Worm (Caenorhabditis elegans) whole organism, midembryonic: ENCODE measurements around the gene C50H2.13.

ENCODE experiments used
- T22C8.4 ChIP-seq: fragments of 200-800 bp; sonication (Bioruptor generic); IDR thresholded peaks from 2 replicates; pipeline ENCODE4 v1.3.6; 2022; ENCODE audit warnings: missing genetic modification characterization, missing compliant biosample characterization
- cog-1 ChIP-seq: sonication (generic microtip); optimal IDR thresholded peaks from 2 replicates; lab custom pipeline; 2016; ENCODE audit warnings: missing genetic modification characterization, missing compliant biosample characterization
- flt-1 ChIP-seq: fragments of 200-800 bp; sonication (Bioruptor generic); IDR thresholded peaks from 2 replicates; pipeline ENCODE4 v1.3.6; 2022; ENCODE audit warnings: missing genetic modification characterization, missing compliant biosample characterization
- klf-2 ChIP-seq: fragments of 200-800 bp; sonication (Bioruptor generic); conservative IDR thresholded peaks from 2 replicates; pipeline ENCODE4 v1.3.6; 2022; ENCODE audit warnings: missing genetic modification reagents, missing genetic modification characterization, missing compliant biosample characterization
- med-1 ChIP-seq: sonication (generic microtip); optimal IDR thresholded peaks from 2 replicates; lab custom pipeline; 2017; ENCODE audit warnings: missing genetic modification characterization, mild to moderate bottlenecking, missing compliant biosample characterization, antibody characterized with exemption, missing genetic modification reagents; ENCODE audit not compliant: insufficient read depth
- ref-1 ChIP-seq: fragments of 200-800 bp; sonication (Bioruptor generic); conservative IDR thresholded peaks from 2 replicates; pipeline ENCODE4 v1.3.6; 2022; ENCODE audit warnings: missing genetic modification reagents, missing genetic modification characterization, missing compliant biosample characterization
- tab-1 ChIP-seq: fragments of 200-800 bp; sonication (Bioruptor generic); IDR thresholded peaks from 2 replicates; pipeline ENCODE4 v1.3.6; 2022; ENCODE audit warnings: missing genetic modification characterization, missing compliant biosample characterization
- ztf-23 ChIP-seq: fragments of 200-800 bp; sonication (Bioruptor generic); IDR thresholded peaks from 2 replicates; pipeline ENCODE4 v1.3.6; 2022; ENCODE audit warnings: missing genetic modification reagents, missing genetic modification characterization, missing compliant biosample characterization
- ztf-29 ChIP-seq: fragments of 200-800 bp; sonication (Bioruptor generic); IDR thresholded peaks from 2 replicates; pipeline ENCODE4 v1.3.6; 2022; ENCODE audit warnings: missing genetic modification reagents, missing genetic modification characterization, missing compliant biosample characterization

- no peak for TF ChIP-seq tab-1 (GFP tag; lab: Robert Waterston, UW)
- TF ChIP-seq med-1 (GFP tag; lab: Kevin White, UChicago) = no peak
- no peak for TF ChIP-seq klf-2
- TF ChIP-seq flt-1 (GFP tag; lab: Robert Waterston, UW) = no peak
- TF ChIP-seq cog-1 (tag; lab: Kevin White, UChicago) = no peak
- no peak for TF ChIP-seq ref-1
- no peak for TF ChIP-seq T22C8.4
- no peak for TF ChIP-seq ztf-29
- TF ChIP-seq ztf-23 (GFP tag; lab: Robert Waterston, UW) = no peak
Measured at ce11 chrV:9937435-9937834, 11.1 kb downstream of the C50H2.13 start, which contains the start of gene srj-33.
